Worm (Caenorhabditis elegans): ENCODE data around the gene pwp-1.

ce11 chrIV:13189467-13189866, 46.9 kb downstream of the pwp-1 start, which contains the start of gene F58D2.2:
- TF ChIP-seq skn-1 (tag; optimal IDR thresholded peaks at IDR 0.05) = no peak
- no peak for TF ChIP-seq mdl-1 (tag; optimal IDR thresholded peaks at IDR 0.05)
- no peak for TF ChIP-seq unc-62 (GFP tag; optimal IDR thresholded peaks at IDR 0.05)
- TF ChIP-seq nhr-77 (tag; optimal IDR thresholded peaks at IDR 0.05) = no peak

Data from whole organism, L2 larva.